Worm (Caenorhabditis elegans) whole organism, mixed stage, embryonic: ENCODE data around the gene srsx-38.
"Not testable (repeated sequence)": the region's sequence is repeated elsewhere in the genome, so short reads cannot be mapped to it uniquely, and the experiment has no call there.

Experiments used
- M03D4.4 ChIP-seq: sonication (generic microtip); optimal IDR thresholded peaks from 2 replicates; lab custom pipeline; 2017; ENCODE audit warnings: mild to moderate bottlenecking, missing genetic modification characterization, missing compliant biosample characterization
- bed-3 ChIP-seq: fragments of 200-800 bp; sonication (Bioruptor generic); optimal IDR thresholded peaks from 3 replicates; lab custom pipeline; 2018; ENCODE audit warnings: mild to moderate bottlenecking, missing genetic modification characterization, moderate library complexity, missing compliant biosample characterization
- blmp-1 ChIP-seq: fragments of 150-350 bp; optimal IDR thresholded peaks from 2 replicates; lab custom pipeline; 2014; ENCODE audit warnings: missing biosample characterization, missing genetic modification characterization
- ceh-39 ChIP-seq: fragments of 150-350 bp; optimal IDR thresholded peaks from 2 replicates; lab custom pipeline; 2014; ENCODE audit warnings: missing biosample characterization, missing genetic modification characterization
- ceh-43 ChIP-seq: fragments of 200-800 bp; sonication (Bioruptor generic); optimal IDR thresholded peaks from 2 replicates; lab custom pipeline; 2018; ENCODE audit warnings: mild to moderate bottlenecking, missing genetic modification characterization, moderate library complexity, missing compliant biosample characterization
- ceh-83 ChIP-seq: fragments of 200-800 bp; sonication (Bioruptor generic); optimal IDR thresholded peaks from 2 replicates; lab custom pipeline; 2018; ENCODE audit warnings: mild to moderate bottlenecking, missing genetic modification characterization, missing compliant biosample characterization
- ces-1 ChIP-seq: fragments of 150-350 bp; optimal IDR thresholded peaks from 2 replicates; lab custom pipeline; 2014; ENCODE audit warnings: missing biosample characterization, missing genetic modification reagents, missing genetic modification characterization
- cnd-1 ChIP-seq: fragments of 200-800 bp; sonication (Bioruptor generic); optimal IDR thresholded peaks from 2 replicates; lab custom pipeline; 2018; ENCODE audit warnings: mild to moderate bottlenecking, missing genetic modification characterization, missing compliant biosample characterization
- drap-1 ChIP-seq: fragments of 200-800 bp; sonication (Bioruptor generic); optimal IDR thresholded peaks from 3 replicates; lab custom pipeline; 2018; ENCODE audit warnings: mild to moderate bottlenecking, missing genetic modification characterization, missing compliant biosample characterization
- elt-1 ChIP-seq: sonication (generic microtip); optimal IDR thresholded peaks from 2 replicates; lab custom pipeline; 2017; ENCODE audit warnings: missing genetic modification characterization, mild to moderate bottlenecking, missing compliant biosample characterization, antibody characterized with exemption, moderate library complexity, borderline replicate concordance; ENCODE audit not compliant: insufficient read depth
- elt-3 ChIP-seq: fragments of 150-350 bp; optimal IDR thresholded peaks from 2 replicates; lab custom pipeline; 2014; ENCODE audit warnings: missing biosample characterization, missing genetic modification characterization
- flh-1 ChIP-seq: fragments of 200-800 bp; sonication (Bioruptor generic); optimal IDR thresholded peaks from 2 replicates; lab custom pipeline; 2018; ENCODE audit warnings: mild to moderate bottlenecking, missing genetic modification characterization, moderate library complexity, missing compliant biosample characterization
- ham-2 ChIP-seq: fragments of 200-800 bp; sonication (Bioruptor generic); optimal IDR thresholded peaks from 2 replicates; lab custom pipeline; 2018; ENCODE audit warnings: mild to moderate bottlenecking, missing genetic modification characterization, missing compliant biosample characterization
- hlh-1 ChIP-seq: fragments of 150-350 bp; optimal IDR thresholded peaks from 2 replicates; lab custom pipeline; 2014; ENCODE audit warnings: missing biosample characterization, missing genetic modification reagents, missing genetic modification characterization
- lin-13 ChIP-seq: fragments of 150-350 bp; optimal IDR thresholded peaks from 2 replicates; lab custom pipeline; 2014; ENCODE audit warnings: missing biosample characterization, missing genetic modification characterization
- lin-32 ChIP-seq: fragments of 200-800 bp; sonication (Bioruptor generic); optimal IDR thresholded peaks from 2 replicates; lab custom pipeline; 2018; ENCODE audit warnings: mild to moderate bottlenecking, missing genetic modification characterization, missing compliant biosample characterization
- mab-5 ChIP-seq: fragments of 150-350 bp; optimal IDR thresholded peaks from 2 replicates; lab custom pipeline; 2014; ENCODE audit warnings: missing biosample characterization, missing genetic modification characterization
- mep-1 ChIP-seq: fragments of 150-350 bp; optimal IDR thresholded peaks from 2 replicates; lab custom pipeline; 2017; ENCODE audit warnings: missing biosample characterization, missing genetic modification reagents, missing genetic modification characterization, inconsistent platforms
- mls-2 ChIP-seq: sonication (generic microtip); optimal IDR thresholded peaks from 2 replicates; lab custom pipeline; 2016; ENCODE audit warnings: mild to moderate bottlenecking, missing genetic modification characterization, moderate library complexity, missing compliant biosample characterization
- nhr-12 ChIP-seq: fragments of 150-350 bp; optimal IDR thresholded peaks from 2 replicates; lab custom pipeline; 2014; ENCODE audit warnings: missing biosample characterization, missing genetic modification characterization
- nhr-237 ChIP-seq: fragments of 150-350 bp; optimal IDR thresholded peaks from 2 replicates; lab custom pipeline; 2014; ENCODE audit warnings: missing biosample characterization, missing genetic modification characterization
- nhr-28 ChIP-seq: fragments of 150-350 bp; optimal IDR thresholded peaks from 2 replicates; lab custom pipeline; 2014; ENCODE audit warnings: missing biosample characterization, missing genetic modification characterization
- nhr-76 ChIP-seq: sonication (generic microtip); optimal IDR thresholded peaks from 2 replicates; lab custom pipeline; 2017; ENCODE audit warnings: missing biosample characterization, missing genetic modification characterization
- pha-4 ChIP-seq: fragments of 150-350 bp; optimal IDR thresholded peaks from 2 replicates; lab custom pipeline; 2018; ENCODE audit warnings: missing biosample characterization, missing genetic modification reagents, missing genetic modification characterization
- snpc-4 ChIP-seq: fragments of 150-350 bp; optimal IDR thresholded peaks from 2 replicates; lab custom pipeline; 2014; ENCODE audit warnings: missing biosample characterization, missing genetic modification characterization
- sptf-1 ChIP-seq: sonication (generic microtip); optimal IDR thresholded peaks from 2 replicates; lab custom pipeline; 2017; ENCODE audit warnings: mild to moderate bottlenecking, missing genetic modification characterization, moderate library complexity, missing compliant biosample characterization
- tbx-8 ChIP-seq: fragments of 200-800 bp; sonication (Bioruptor generic); optimal IDR thresholded peaks from 2 replicates; lab custom pipeline; 2018; ENCODE audit warnings: mild to moderate bottlenecking, missing genetic modification characterization, moderate library complexity, missing compliant biosample characterization
- unc-120 ChIP-seq: sonication (generic microtip); optimal IDR thresholded peaks from 2 replicates; lab custom pipeline; 2017; ENCODE audit warnings: missing genetic modification characterization, missing compliant biosample characterization; ENCODE audit not compliant: poor library complexity, severe bottlenecking
- unc-39 ChIP-seq: fragments of 150-350 bp; optimal IDR thresholded peaks from 2 replicates; lab custom pipeline; 2014; ENCODE audit warnings: missing biosample characterization, missing genetic modification characterization
- unc-62 ChIP-seq: fragments of 150-350 bp; optimal IDR thresholded peaks from 2 replicates; lab custom pipeline; 2014; ENCODE audit warnings: missing biosample characterization, missing genetic modification reagents, missing genetic modification characterization
- zip-8 ChIP-seq: fragments of 150-350 bp; optimal IDR thresholded peaks from 2 replicates; lab custom pipeline; 2014; ENCODE audit warnings: missing biosample characterization, missing genetic modification characterization

Gene srsx-38

DNA sequence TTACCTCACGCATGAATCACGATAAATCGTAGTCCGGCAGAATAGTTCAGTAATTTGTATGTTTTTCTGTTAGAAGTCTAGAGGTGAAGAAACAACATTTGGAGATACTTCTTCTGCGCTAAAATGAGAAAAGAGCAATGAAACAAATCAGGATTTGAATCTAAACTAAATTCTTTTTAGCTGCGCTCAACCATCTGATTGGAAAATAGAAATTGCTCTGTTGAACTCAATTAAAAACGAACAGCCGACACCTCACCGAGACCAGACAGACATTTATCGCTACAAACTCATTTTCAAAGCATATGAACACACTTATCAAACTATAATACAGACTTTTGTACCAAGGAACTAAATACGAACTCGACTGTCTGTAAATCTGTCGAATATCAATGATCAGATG is 4.7 kb downstream of the srsx-38 start, which contains the start of gene T26E4.9:
Gene T26E4.9 (minus strand): TSS at position 101 of the 400 bp plus-strand sequence.
- TF ChIP-seq unc-62 (GFP tag; lab: Kevin White, UChicago); blmp-1; sptf-1: not testable (repeated sequence)

DNA sequence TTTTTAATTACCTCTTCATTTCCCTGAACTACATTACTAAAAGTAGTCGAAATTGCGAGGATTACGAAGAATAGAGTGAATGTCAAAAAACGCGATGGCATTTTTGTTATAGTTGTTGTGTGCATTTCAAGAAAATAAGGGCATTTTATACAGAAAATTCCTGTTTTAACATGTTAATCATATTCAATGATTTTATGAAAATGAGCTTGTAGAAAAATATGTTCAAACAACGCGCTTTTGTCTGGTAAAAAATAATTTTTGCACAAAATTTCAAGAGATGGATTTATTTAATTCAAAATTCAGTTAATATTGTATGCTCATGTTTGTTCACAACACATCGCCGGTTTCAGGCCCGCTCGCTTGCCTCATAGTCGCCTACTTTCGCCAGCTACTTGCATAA is 9.2 kb downstream of the srsx-38 start, which contains the start of gene T26E4.10:
Gene T26E4.10 (minus strand): TSS at position 101 of the 400 bp plus-strand sequence.
- TF ChIP-seq nhr-76 (tag; lab: Kevin White, UChicago) (no peak), pha-4 (tag; lab: Kevin White, UChicago) (no peak), mls-2 (tag; lab: Kevin White, UChicago) (no peak), blmp-1 (no peak), snpc-4 (tag; lab: Kevin White, UChicago) (no peak), ceh-39 (no peak), unc-39 (tag; lab: Kevin White, UChicago) (no peak), nhr-12 (tag; lab: Kevin White, UChicago) (no peak), cnd-1 (tag; lab: Kevin White, UChicago) (no peak), ceh-83 (GFP tag; lab: Kevin White, UChicago) (no peak), tbx-8 (GFP tag; lab: Kevin White, UChicago) (no peak), hlh-1 (tag; lab: Kevin White, UChicago) (no peak), mep-1 (no peak)

DNA sequence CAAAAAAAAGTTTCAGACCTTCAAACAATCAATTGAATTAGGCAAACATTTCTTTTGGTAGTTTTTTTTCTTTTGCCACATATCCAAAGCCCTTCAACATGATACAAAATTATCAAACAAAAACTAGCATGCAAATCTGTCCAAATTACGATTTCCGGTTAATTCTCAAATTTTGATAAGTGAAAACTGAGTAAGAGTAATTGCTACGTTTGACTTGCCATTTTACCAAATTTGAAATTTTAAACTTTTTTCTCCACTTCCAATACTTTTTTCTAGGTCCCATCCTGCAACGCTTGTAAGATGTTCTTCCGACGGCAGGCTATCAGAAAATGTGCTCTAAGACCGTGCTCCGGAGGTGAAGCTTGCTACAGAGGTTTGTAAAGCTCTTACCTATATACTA is 11.2 kb downstream of the srsx-38 start, which contains the start of gene nhr-223:
Gene nhr-223 (plus strand): TSS at position 301 of the 400 bp plus-strand sequence.
- TF ChIP-seq ham-2 (GFP tag; lab: Kevin White, UChicago) = no peak
- TF ChIP-seq mab-5 = no peak
- no peak for TF ChIP-seq ces-1 (GFP tag; lab: Kevin White, UChicago)
- TF ChIP-seq bed-3 = no peak
- no peak for TF ChIP-seq elt-3 (tag; lab: Kevin White, UChicago)
- no peak for TF ChIP-seq nhr-28 (tag; lab: Kevin White, UChicago)
- no peak for TF ChIP-seq zip-8 (tag; lab: Kevin White, UChicago)
- no peak for TF ChIP-seq ceh-43 (GFP tag; lab: Kevin White, UChicago)
- TF ChIP-seq tbx-8 (GFP tag; lab: Kevin White, UChicago) = no peak
- no peak for TF ChIP-seq drap-1
- TF ChIP-seq lin-32 (GFP tag; lab: Kevin White, UChicago) = no peak
- TF ChIP-seq unc-62 (GFP tag; lab: Kevin White, UChicago) = no peak
- no peak for TF ChIP-seq blmp-1
- TF ChIP-seq unc-120 = no peak
- TF ChIP-seq ceh-39 = no peak
- TF ChIP-seq pha-4 (tag; lab: Kevin White, UChicago) = no peak
- TF ChIP-seq flh-1 (GFP tag; lab: Kevin White, UChicago) = no peak
- TF ChIP-seq elt-1 (tag; lab: Kevin White, UChicago) = no peak

DNA sequence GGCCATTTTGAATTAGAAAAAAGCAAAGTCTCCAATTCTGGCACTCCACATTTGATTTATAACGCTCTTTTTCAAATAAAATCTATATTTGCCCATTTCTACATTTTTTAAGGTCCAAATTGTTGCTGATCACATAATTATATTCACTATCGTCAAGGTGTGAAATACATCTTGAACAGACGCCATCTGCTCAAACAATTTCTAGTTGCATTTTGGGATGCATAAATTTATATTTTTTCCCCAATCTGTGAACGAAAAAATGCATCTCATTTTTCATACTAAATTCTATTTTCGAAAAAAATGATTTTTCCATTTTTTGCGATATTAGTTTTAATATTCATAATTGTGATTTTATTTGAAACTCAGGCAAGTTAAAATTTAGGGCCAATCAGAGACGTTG is 14.1 kb downstream of the srsx-38 start, which contains the start of gene T26E4.7:
Gene T26E4.7 (plus strand): TSS at position 301 of the 400 bp plus-strand sequence.
- TF ChIP-seq zip-8 (tag; lab: Kevin White, UChicago) = no peak

DNA sequence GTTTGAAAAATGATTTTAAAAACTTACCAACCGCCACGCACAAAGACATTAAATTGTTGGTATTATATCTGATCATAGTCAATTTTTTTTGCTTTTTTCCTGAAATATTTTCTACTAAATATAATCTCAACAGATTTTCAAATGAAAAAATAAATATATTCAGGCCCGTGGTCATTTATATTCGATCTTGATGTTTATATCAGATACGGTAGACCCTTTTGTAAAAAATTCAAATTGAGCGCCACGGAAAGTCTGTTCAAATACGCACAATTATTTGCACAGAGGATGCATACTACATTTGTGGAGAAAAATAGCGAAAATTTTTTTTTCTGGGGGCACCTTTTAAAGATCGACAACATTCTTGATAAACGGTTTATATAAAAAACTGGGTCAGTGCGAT is 14.9 kb downstream of the srsx-38 start, which contains the start of gene T26E4.4:
Gene T26E4.4 (minus strand): TSS at position 101 of the 400 bp plus-strand sequence.
- TF ChIP-seq lin-13 (no peak), nhr-237 (tag; lab: Kevin White, UChicago) (no peak), unc-62 (GFP tag; lab: Kevin White, UChicago) (no peak)
- TF ChIP-seq, all 35 proteins: peak for 0

DNA sequence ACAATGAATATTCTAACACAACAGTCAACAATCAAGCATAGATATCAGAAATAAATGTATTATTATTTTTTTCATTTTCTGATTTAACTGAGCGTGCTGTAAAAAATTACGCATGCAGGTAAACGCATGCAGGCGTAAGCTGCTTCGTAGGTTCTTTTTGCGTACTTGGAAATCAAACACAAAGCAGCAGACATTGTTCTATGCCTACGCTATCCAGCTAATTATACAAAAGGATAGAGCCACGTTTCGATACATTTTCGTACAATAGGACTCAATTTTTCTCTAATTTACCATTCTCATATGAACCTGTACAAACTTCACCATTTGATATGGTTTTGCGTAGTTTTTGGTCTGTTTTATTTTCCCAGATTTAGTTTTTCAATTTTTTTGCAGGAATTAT is 24.8 kb downstream of the srsx-38 start, which contains the start of gene T26E4.3:
Gene T26E4.3 (plus strand): TSS at position 301 of the 400 bp plus-strand sequence.
- TF ChIP-seq mab-5 = no peak
- TF ChIP-seq ceh-39 = no peak
- no peak for TF ChIP-seq pha-4 (tag; lab: Kevin White, UChicago)
- TF ChIP-seq drap-1 = no peak
- no peak for TF ChIP-seq ceh-83 (GFP tag; lab: Kevin White, UChicago)
- TF ChIP-seq lin-32 (GFP tag; lab: Kevin White, UChicago) = no peak
- no peak for TF ChIP-seq elt-3 (tag; lab: Kevin White, UChicago)
- no peak for TF ChIP-seq M03D4.4
